Fruit fly (Drosophila melanogaster) whole organism, embryonic: ENCODE results near the gene robl62A.

Experiments
- Asciz ChIP-seq: fragments of 200-800 bp; sonication (Bioruptor generic); optimal IDR thresholded peaks from 2 replicates; lab custom pipeline; 2017; ENCODE audit warnings: missing biosample characterization, mild to moderate bottlenecking, missing genetic modification characterization, missing genetic modification reagents
- B-H1 ChIP-seq: fragments of 200-800 bp; sonication (Bioruptor generic); IDR thresholded peaks from 3 replicates; pipeline ENCODE4 v1.3.6; 2022; ENCODE audit warnings: missing biosample characterization, missing genetic modification characterization
- CG1024 ChIP-seq: fragments of 200-800 bp; sonication (Bioruptor generic); IDR thresholded peaks from 2 replicates; pipeline ENCODE4 v1.3.6; 2022; ENCODE audit warnings: missing biosample characterization, missing genetic modification characterization
- CG10267 ChIP-seq: fragments of 200-800 bp; sonication (Bioruptor generic); optimal IDR thresholded peaks from 2 replicates; lab custom pipeline; 2018; ENCODE audit warnings: missing biosample characterization, mild to moderate bottlenecking, missing genetic modification characterization, moderate library complexity
- CG10431 ChIP-seq: fragments of 200-800 bp; sonication (Bioruptor generic); optimal IDR thresholded peaks from 3 replicates; lab custom pipeline; 2018; ENCODE audit warnings: missing biosample characterization, mild to moderate bottlenecking, missing genetic modification characterization
- CG11504 ChIP-seq: fragments of 200-800 bp; sonication (Bioruptor generic); optimal IDR thresholded peaks from 3 replicates; lab custom pipeline; 2019; ENCODE audit warnings: missing biosample characterization, mild to moderate bottlenecking, missing genetic modification characterization, moderate library complexity
- CG14050 ChIP-seq: fragments of 200-800 bp; sonication (Bioruptor generic); IDR thresholded peaks from 3 replicates; pipeline ENCODE4 v1.3.6; 2022; ENCODE audit warnings: missing biosample characterization, missing genetic modification characterization
- CG15601 ChIP-seq: fragments of 200-800 bp; sonication (Bioruptor generic); optimal IDR thresholded peaks from 3 replicates; lab custom pipeline; 2019; ENCODE audit warnings: missing biosample characterization, mild to moderate bottlenecking, missing genetic modification characterization, moderate library complexity
- CG15696 ChIP-seq: fragments of 200-800 bp; sonication (Bioruptor generic); optimal IDR thresholded peaks from 2 replicates; lab custom pipeline; 2019; ENCODE audit warnings: missing biosample characterization, mild to moderate bottlenecking, missing genetic modification characterization, moderate library complexity
- CG16813 ChIP-seq: fragments of 200-800 bp; sonication (Bioruptor generic); IDR thresholded peaks from 3 replicates; pipeline ENCODE4 v1.3.6; 2022; ENCODE audit warnings: missing biosample characterization, missing genetic modification characterization; ENCODE audit not compliant: partially characterized antibody
- CG17829 ChIP-seq: fragments of 200-800 bp; optimal IDR thresholded peaks from 2 replicates; lab custom pipeline; 2019; ENCODE audit warnings: missing biosample characterization, mild to moderate bottlenecking, missing genetic modification characterization, moderate library complexity
- CG18262 ChIP-seq: fragments of 200-800 bp; optimal IDR thresholded peaks from 3 replicates; lab custom pipeline; 2019; ENCODE audit warnings: missing biosample characterization, mild to moderate bottlenecking, missing genetic modification characterization, moderate library complexity
- CG2712 ChIP-seq: fragments of 200-800 bp; optimal IDR thresholded peaks from 3 replicates; lab custom pipeline; 2019; ENCODE audit warnings: missing biosample characterization, mild to moderate bottlenecking, missing genetic modification characterization, moderate library complexity
- CG32767 ChIP-seq: fragments of 200-800 bp; sonication (Bioruptor generic); IDR thresholded peaks from 2 replicates; pipeline ENCODE4 v1.3.6; 2022; ENCODE audit warnings: missing biosample characterization, missing genetic modification characterization
- CG4404 ChIP-seq: fragments of 200-800 bp; sonication (Bioruptor generic); IDR thresholded peaks from 2 replicates; pipeline ENCODE4 v1.3.6; 2022; ENCODE audit warnings: missing biosample characterization, missing genetic modification characterization
- CG4854 ChIP-seq: fragments of 200-800 bp; sonication (Bioruptor generic); optimal IDR thresholded peaks from 2 replicates; lab custom pipeline; 2016; ENCODE audit warnings: missing biosample characterization, missing genetic modification characterization, inconsistent platforms
- CG8388 ChIP-seq: fragments of 200-800 bp; sonication (Bioruptor generic); optimal IDR thresholded peaks from 2 replicates; lab custom pipeline; 2019; ENCODE audit warnings: missing biosample characterization, mild to moderate bottlenecking, missing genetic modification characterization, moderate library complexity
- CG8924 ChIP-seq: fragments of 200-800 bp; optimal IDR thresholded peaks from 3 replicates; lab custom pipeline; 2019; ENCODE audit warnings: missing biosample characterization, mild to moderate bottlenecking, missing genetic modification characterization, moderate library complexity
- CG9727 ChIP-seq: fragments of 200-800 bp; sonication (Bioruptor generic); optimal IDR thresholded peaks from 3 replicates; lab custom pipeline; 2017; ENCODE audit warnings: missing biosample characterization, mild to moderate bottlenecking, missing genetic modification characterization
- Ets65A ChIP-seq: fragments of 200-800 bp; sonication (Bioruptor generic); peaks from one replicate; lab custom pipeline; 2016; ENCODE audit warnings: missing biosample characterization, missing genetic modification characterization
- Fer2 ChIP-seq: fragments of 200-800 bp; sonication (Bioruptor generic); optimal IDR thresholded peaks from 2 replicates; lab custom pipeline; 2018; ENCODE audit warnings: missing biosample characterization, mild to moderate bottlenecking, missing genetic modification characterization, moderate library complexity
- H15 ChIP-seq: fragments of 200-800 bp; sonication (Bioruptor generic); IDR thresholded peaks from 3 replicates; pipeline ENCODE4 v1.3.6; 2022; ENCODE audit warnings: missing biosample characterization, missing genetic modification characterization
- HLHmδ ChIP-seq: fragments of 200-800 bp; sonication (Bioruptor generic); optimal IDR thresholded peaks from 2 replicates; lab custom pipeline; 2018; ENCODE audit warnings: missing biosample characterization, mild to moderate bottlenecking, missing genetic modification characterization, moderate library complexity
- NFAT ChIP-seq: fragments of 200-800 bp; sonication (Bioruptor generic); IDR thresholded peaks from 2 replicates; pipeline ENCODE4 v1.3.6; 2022; ENCODE audit warnings: missing biosample characterization, missing genetic modification characterization
- ac ChIP-seq: fragments of 200-800 bp; sonication (Bioruptor generic); optimal IDR thresholded peaks from 3 replicates; lab custom pipeline; 2017; ENCODE audit warnings: missing biosample characterization, mild to moderate bottlenecking, missing genetic modification characterization
- cas ChIP-seq: fragments of 200-800 bp; sonication (Bioruptor generic); IDR thresholded peaks from 2 replicates; pipeline ENCODE4 v1.3.6; 2022; ENCODE audit warnings: missing biosample characterization, missing genetic modification characterization
- da ChIP-seq: fragments of 200-800 bp; sonication (Bioruptor generic); optimal IDR thresholded peaks from 2 replicates; lab custom pipeline; 2016; ENCODE audit warnings: missing biosample characterization, missing genetic modification characterization
- dmrt11E ChIP-seq: fragments of 200-800 bp; sonication (Bioruptor generic); optimal IDR thresholded peaks from 3 replicates; lab custom pipeline; 2018; ENCODE audit warnings: missing biosample characterization, mild to moderate bottlenecking, missing genetic modification characterization, moderate library complexity
- dpn ChIP-seq, 2 experiments: fragments of 200-800 bp; sonication (Bioruptor generic); optimal IDR thresholded peaks; 3 replicates each; lab custom pipeline; 2016; ENCODE audit warnings: missing biosample characterization in 2 of 2, missing genetic modification characterization in 2 of 2
- fd102C ChIP-seq: fragments of 200-800 bp; sonication (Bioruptor generic); optimal IDR thresholded peaks from 2 replicates; lab custom pipeline; 2018; ENCODE audit warnings: missing biosample characterization, mild to moderate bottlenecking, missing genetic modification characterization, moderate library complexity
- gt ChIP-seq: fragments of 200-800 bp; sonication (Bioruptor generic); IDR thresholded peaks from 2 replicates; pipeline ENCODE4 v1.3.6; 2022; ENCODE audit warnings: missing biosample characterization, missing genetic modification characterization
- lola ChIP-seq, 3 experiments: fragments of >200 bp in 2 of 3; fragments of 200-800 bp in 1 of 3; sonication (Bioruptor generic) in 1 of 3; optimal IDR thresholded peaks; 2 replicates each; lab custom pipeline; 2017 to 2019; ENCODE audit warnings: missing biosample characterization in 3 of 3, missing genetic modification characterization in 3 of 3, mild to moderate bottlenecking in 1 of 3, moderate library complexity in 1 of 3
- odd ChIP-seq: fragments of 200-800 bp; sonication (Bioruptor generic); optimal IDR thresholded peaks from 2 replicates; lab custom pipeline; 2017; ENCODE audit warnings: missing biosample characterization, mild to moderate bottlenecking, missing genetic modification characterization
- phol ChIP-seq: fragments of 200-800 bp; sonication (Bioruptor generic); optimal IDR thresholded peaks from 3 replicates; lab custom pipeline; 2018; ENCODE audit warnings: missing biosample characterization, mild to moderate bottlenecking, missing genetic modification characterization, moderate library complexity
- prd ChIP-seq, 3 experiments: fragments of >200 bp in 2 of 3; fragments of 200-800 bp in 1 of 3; sonication (Bioruptor generic) in 1 of 3; optimal IDR thresholded peaks in 2 of 3; IDR thresholded peaks in 1 of 3; 2 replicates in 2 of 3; 3 replicates in 1 of 3; pipeline versions ENCODE4 v1.3.6 to Lab custom; 2017 to 2022; ENCODE audit warnings: missing biosample characterization in 1 of 3, missing genetic modification characterization in 1 of 3
- pzg ChIP-seq: fragments of 200-800 bp; sonication (Bioruptor generic); optimal IDR thresholded peaks from 3 replicates; lab custom pipeline; 2018; ENCODE audit warnings: missing biosample characterization, mild to moderate bottlenecking, missing genetic modification characterization, moderate library complexity
- sens ChIP-seq: fragments of 200-800 bp; sonication (Bioruptor generic); peaks from one replicate; lab custom pipeline; 2016; ENCODE audit warnings: missing biosample characterization, missing genetic modification characterization
- slbo ChIP-seq: fragments of 200-800 bp; sonication (Bioruptor generic); IDR thresholded peaks from 2 replicates; pipeline ENCODE4 v1.3.6; 2022; ENCODE audit warnings: missing biosample characterization, missing genetic modification characterization
- tll ChIP-seq, 2 experiments: fragments of 200-800 bp in 1 of 2; fragments of >200 bp in 1 of 2; sonication (Bioruptor generic) in 1 of 2; optimal IDR thresholded peaks; 2 replicates each; lab custom pipeline; 2017 to 2019; ENCODE audit warnings: missing biosample characterization in 2 of 2, missing genetic modification characterization in 2 of 2, mild to moderate bottlenecking in 1 of 2, moderate library complexity in 1 of 2
- twi ChIP-seq: fragments of 200-800 bp; optimal IDR thresholded peaks from 2 replicates; lab custom pipeline; 2019; ENCODE audit warnings: missing biosample characterization, mild to moderate bottlenecking, missing genetic modification characterization, moderate library complexity
- usp ChIP-seq: fragments of >200 bp; optimal IDR thresholded peaks from 2 replicates; lab custom pipeline; 2017; ENCODE audit warnings: missing biosample characterization, missing genetic modification characterization
- vvl ChIP-seq: fragments of 200-800 bp; sonication (Bioruptor generic); IDR thresholded peaks from 2 replicates; pipeline ENCODE4 v1.3.6; 2022; ENCODE audit warnings: missing biosample characterization, missing genetic modification characterization
- zen ChIP-seq: fragments of 200-800 bp; sonication (Bioruptor generic); optimal IDR thresholded peaks from 3 replicates; lab custom pipeline; 2018; ENCODE audit warnings: missing biosample characterization, mild to moderate bottlenecking, missing genetic modification characterization, moderate library complexity
- zf30C ChIP-seq: fragments of 200-800 bp; sonication (Bioruptor generic); optimal IDR thresholded peaks from 3 replicates; lab custom pipeline; 2018; ENCODE audit warnings: missing biosample characterization, mild to moderate bottlenecking, missing genetic modification characterization
- zfh1 ChIP-seq: fragments of 200-800 bp; sonication (Bioruptor generic); IDR thresholded peaks from 3 replicates; pipeline ENCODE4 v1.3.6; 2022; ENCODE audit warnings: missing biosample characterization, missing genetic modification characterization

robl62A gene

DNA sequence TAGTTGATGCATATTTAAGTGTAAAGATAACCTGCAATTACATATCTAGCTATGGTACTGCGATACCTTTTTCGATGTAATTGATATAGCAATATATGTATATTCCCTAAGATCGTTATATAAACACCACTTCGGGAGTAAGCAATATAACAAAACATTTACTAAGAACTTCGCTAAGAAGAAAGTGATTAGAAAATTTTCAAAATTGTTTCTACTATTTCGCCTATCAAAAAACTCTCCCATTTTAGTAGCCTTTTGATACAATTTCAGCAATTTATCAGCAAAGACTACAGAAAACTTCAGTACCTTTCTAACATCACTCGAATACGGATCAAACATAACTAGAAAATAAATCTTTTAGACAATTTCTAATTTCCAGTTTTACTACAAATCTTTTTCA, at the start of gene robl62A:
TSS of gene robl62A (plus strand) at position 301 of the 400 bp plus-strand sequence.
- no peak for TF ChIP-seq Asciz (GFP tag; lab: Kevin White, UChicago)
- TF ChIP-seq pzg (GFP tag; lab: Kevin White, UChicago), result no peak

DNA sequence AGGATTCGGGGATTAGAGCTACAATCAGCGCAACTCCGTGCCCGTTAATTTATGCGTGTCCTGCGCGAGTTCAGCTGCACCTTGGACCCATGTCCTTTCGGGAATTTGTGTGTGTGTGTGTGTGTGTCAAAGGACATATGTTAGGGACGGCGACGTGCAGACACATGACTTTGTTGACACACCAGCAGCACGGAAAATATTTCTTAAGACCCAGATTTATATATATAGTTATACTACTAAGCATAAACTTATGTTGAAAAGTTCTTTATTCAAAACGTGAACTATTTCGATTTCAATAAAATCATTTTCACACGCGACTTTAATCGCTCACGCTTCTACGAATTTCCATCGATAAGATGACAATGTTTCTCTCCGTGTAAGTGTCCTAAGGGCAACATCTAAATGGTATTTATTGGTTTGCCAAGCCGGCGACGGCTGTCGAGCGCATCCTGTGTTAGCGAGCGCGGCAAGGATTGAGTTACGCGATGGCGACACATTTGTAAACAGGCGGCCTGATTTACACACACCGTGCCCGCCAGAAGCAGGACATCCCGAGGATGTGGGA, 45.8 kb upstream of the robl62A start:
- TF ChIP-seq vvl (0 out of 2 replicates have a peak, but pooled peaks have one; percentile 9), CG11504 (tag; lab: Kevin White, UChicago) (no peak), CG8924 (peak; percentile 6), twi (peak; percentile 90), cas (GFP tag; lab: Robert Waterston, UW) (no peak), prd (optimal IDR thresholded peaks at IDR 0.05; lab: Kevin White, UChicago) (no peak), prd (GFP tag; IDR thresholded peaks at IDR 0.05; lab: Robert Waterston, UW) (peak; percentile 34; the same call in 1 of the 3 replicates), CG4404 (peak; percentile 69), NFAT (0 out of 2 replicates have a peak, but pooled peaks have one; percentile 8), CG1024 (no peak), CG16813 (GFP tag; lab: Robert Waterston, UW) (no peak), ac (peak; percentile 26), sens (GFP tag; lab: Kevin White, UChicago) (peak; percentile 16), HLHmδ (GFP tag; lab: Kevin White, UChicago) (peak; percentile 49), CG2712 (tag; lab: Kevin White, UChicago) (peak; percentile 26), CG10431 (GFP tag; lab: Kevin White, UChicago) (no peak), H15 (GFP tag; lab: Robert Waterston, UW) (0 out of 3 replicates have a peak, but pooled peaks have one; percentile 14), CG14050 (GFP tag; lab: Robert Waterston, UW) (no peak), odd (GFP tag; lab: Kevin White, UChicago) (peak; percentile 19), fd102C (GFP tag; lab: Kevin White, UChicago) (peak; percentile 18), CG17829 (tag; lab: Kevin White, UChicago) (peak; percentile 24), zen (tag; lab: Kevin White, UChicago) (peak; percentile 24), CG8388 (no peak), tll (GFP tag; optimal IDR thresholded peaks at IDR 0.05; lab: Kevin White, UChicago) (peak in 1 of 2 experiments; percentile 63), Asciz (GFP tag; lab: Kevin White, UChicago) (no peak), dmrt11E (peak; percentile 46), slbo (no peak), CG15696 (peak; percentile 63), Ets65A (GFP tag; lab: Kevin White, UChicago) (peak; percentile 28), B-H1 (GFP tag; lab: Robert Waterston, UW) (no peak), gt (0 out of 2 replicates have a peak, but pooled peaks have one; percentile 16), CG15601 (tag; lab: Kevin White, UChicago) (no peak), da (GFP tag; lab: Kevin White, UChicago) (no peak), usp (GFP tag; lab: Kevin White, UChicago) (no peak), CG32767 (GFP tag; lab: Robert Waterston, UW) (no peak), lola (GFP tag; optimal IDR thresholded peaks at IDR 0.05; lab: Kevin White, UChicago) (peak in 1 of 3 experiments; percentile 32), CG18262 (peak; percentile 31), dpn (GFP tag; optimal IDR thresholded peaks at IDR 0.05; lab: Kevin White, UChicago) (no peak), pzg (GFP tag; lab: Kevin White, UChicago) (no peak), zf30C (GFP tag; lab: Kevin White, UChicago) (peak; percentile 88), CG10267 (tag; lab: Kevin White, UChicago) (peak; percentile 36), phol (peak; percentile 0), Fer2 (tag; lab: Kevin White, UChicago) (no peak), CG4854 (GFP tag; lab: Kevin White, UChicago) (no peak), CG9727 (peak; percentile 67), zfh1 (0 out of 3 replicates have a peak, but pooled peaks have one; percentile 19)
